Fruit fly (Drosophila melanogaster): ENCODE measurements around the gene dsh.

dsh gene

dm6 chrX:11349780-11350179 lies 5.9 kb upstream of the dsh start, which contains the start of gene NdufV3 (continued):
- TF ChIP-seq kni (GFP tag; optimal IDR thresholded peaks at IDR 0.05): no peak
- TF ChIP-seq CG9932 (GFP tag; IDR thresholded peaks at IDR 0.05): peak; percentile 67
- TF ChIP-seq MESR4 (GFP tag; optimal IDR thresholded peaks at IDR 0.05): peak; percentile 53
- no peak for TF ChIP-seq CG8290 (GFP tag; optimal IDR thresholded peaks at IDR 0.05)
- peak in 1 of 2 experiments; percentile 69 for TF ChIP-seq CG8290 (tag; optimal IDR thresholded peaks at IDR 0.05)
- no peak for TF ChIP-seq ab (GFP tag; optimal IDR thresholded peaks at IDR 0.05)
- TF ChIP-seq ems (GFP tag; optimal IDR thresholded peaks at IDR 0.05): no peak

- no peak for TF ChIP-seq Fer3 (tag; optimal IDR thresholded peaks at IDR 0.05)
- no peak for TF ChIP-seq croc (GFP tag; conservative IDR thresholded peaks at IDR 0.05)
- no peak for TF ChIP-seq unpg (GFP tag; optimal IDR thresholded peaks at IDR 0.05)
- TF ChIP-seq grau (tag; optimal IDR thresholded peaks at IDR 0.05): no peak
- TF ChIP-seq sisA (GFP tag; IDR thresholded peaks at IDR 0.05): no peak
- no peak for TF ChIP-seq pho (GFP tag; optimal IDR thresholded peaks at IDR 0.05)
- TF ChIP-seq CG1832 (GFP tag; optimal IDR thresholded peaks at IDR 0.05): peak; percentile 45
- TF ChIP-seq nmo (GFP tag; optimal IDR thresholded peaks at IDR 0.05): no peak
- TF ChIP-seq wdn (GFP tag; IDR thresholded peaks at IDR 0.05): peak; percentile 50; the same call in 1 of the 2 replicates
- TF ChIP-seq Lhr (GFP tag; optimal IDR thresholded peaks at IDR 0.05): no peak
- TF ChIP-seq slp2 (GFP tag; optimal IDR thresholded peaks at IDR 0.05): no peak
- TF ChIP-seq CG3847 (GFP tag; IDR thresholded peaks at IDR 0.05): 0 out of 2 replicates have a peak, but pooled peaks have one; percentile 7
- no peak for TF ChIP-seq Nf-YA (GFP tag; IDR thresholded peaks at IDR 0.05)
- no peak for TF ChIP-seq lbe (GFP tag; optimal IDR thresholded peaks at IDR 0.05)
- TF ChIP-seq CG4730 (GFP tag; IDR thresholded peaks at IDR 0.05): no peak
- no peak for TF ChIP-seq trem (tag; optimal IDR thresholded peaks at IDR 0.05)
- no peak for TF ChIP-seq CG7745 (tag; optimal IDR thresholded peaks at IDR 0.05)
- TF ChIP-seq CG32532 (GFP tag; IDR thresholded peaks at IDR 0.05): no peak; the same call in 1 of the 2 replicates
- no peak for TF ChIP-seq Hand (GFP tag; optimal IDR thresholded peaks at IDR 0.05)
- no peak for TF ChIP-seq hb (GFP tag; IDR thresholded peaks at IDR 0.05; ENCODE audit: partially characterized antibody)
- no peak for TF ChIP-seq crp (GFP tag; optimal IDR thresholded peaks at IDR 0.05)
- peak; percentile 80 for TF ChIP-seq D (optimal IDR thresholded peaks at IDR 0.05)
- no peak for TF ChIP-seq D (GFP tag; optimal IDR thresholded peaks at IDR 0.05)
- no peak for TF ChIP-seq dmrt11E (tag; optimal IDR thresholded peaks at IDR 0.05)
- no peak for TF ChIP-seq Atf-2 (GFP tag; optimal IDR thresholded peaks at IDR 0.05)
- TF ChIP-seq CG5180 (GFP tag; optimal IDR thresholded peaks at IDR 0.05): no peak
- no peak for TF ChIP-seq CG4404 (GFP tag; IDR thresholded peaks at IDR 0.05)
- TF ChIP-seq Doc2 (GFP tag; IDR thresholded peaks at IDR 0.05): no peak
- no peak for TF ChIP-seq abd-A (tag; optimal IDR thresholded peaks at IDR 0.05)
- TF ChIP-seq CG4328 (GFP tag; optimal IDR thresholded peaks at IDR 0.05): peak; percentile 6
- TF ChIP-seq CG7357 (GFP tag; IDR thresholded peaks at IDR 0.05): no peak
- no peak for TF ChIP-seq bowl (GFP tag; IDR thresholded peaks at IDR 0.05)
- TF ChIP-seq Bgb (GFP tag; IDR thresholded peaks at IDR 0.05; ENCODE audit: partially characterized antibody): no peak
- no peak for TF ChIP-seq CG11695 (GFP tag; IDR thresholded peaks at IDR 0.05)
- TF ChIP-seq Dad (GFP tag; optimal IDR thresholded peaks at IDR 0.05): no peak
- no peak for TF ChIP-seq CG2712 (tag; optimal IDR thresholded peaks at IDR 0.05)
- no peak for TF ChIP-seq ci (GFP tag; IDR thresholded peaks at IDR 0.05)
- TF ChIP-seq emc (GFP tag; optimal IDR thresholded peaks at IDR 0.05): no peak
- TF ChIP-seq Taf1 (GFP tag; IDR thresholded peaks at IDR 0.05): no peak
- TF ChIP-seq slbo (GFP tag; IDR thresholded peaks at IDR 0.05): peak; percentile 64
- no peak for TF ChIP-seq Atf3 (GFP tag; optimal IDR thresholded peaks at IDR 0.05)
- peak; percentile 28 to 72 for TF ChIP-seq Trl (optimal IDR thresholded peaks at IDR 0.05)
- no peak for TF ChIP-seq Trl (GFP tag; optimal IDR thresholded peaks at IDR 0.05)
These were observed 5.0 kb upstream of the dsh start, which contains the start of gene CG1737 for dm6 chrX:11350505-11351327. CG1737 (plus strand) TSS chrX:11350608.

Data from whole organism, embryonic.